Fruit fly (Drosophila melanogaster) whole organism, adult: Measurements from ENCODE around the gene Cyp4ac1.

ENCODE experiments used
- CG11617 ChIP-seq: fragments of 200-800 bp; sonication (Bioruptor generic); optimal IDR thresholded peaks from 2 replicates; lab custom pipeline; 2017; ENCODE audit warnings: mild to moderate bottlenecking, missing biosample characterization, missing genetic modification reagents, missing genetic modification characterization
- CG12768 ChIP-seq: fragments of 200-800 bp; sonication (Bioruptor generic); optimal IDR thresholded peaks from 2 replicates; lab custom pipeline; 2017; ENCODE audit warnings: missing biosample characterization, missing genetic modification characterization, mild to moderate bottlenecking, moderate library complexity, missing genetic modification reagents
- CG14711 ChIP-seq: fragments of 200-800 bp; sonication (Bioruptor generic); optimal IDR thresholded peaks from 2 replicates; lab custom pipeline; 2018; ENCODE audit warnings: missing biosample characterization, mild to moderate bottlenecking, missing genetic modification characterization, moderate library complexity
- CG1620 ChIP-seq: fragments of 200-800 bp; sonication (Bioruptor generic); optimal IDR thresholded peaks from 2 replicates; lab custom pipeline; 2016; ENCODE audit warnings: missing biosample characterization, missing genetic modification characterization
- CG33017 ChIP-seq: fragments of 200-800 bp; sonication (Bioruptor generic); optimal IDR thresholded peaks from 2 replicates; lab custom pipeline; 2018; ENCODE audit warnings: missing biosample characterization, mild to moderate bottlenecking, missing genetic modification characterization, moderate library complexity
- CG5204 ChIP-seq: fragments of 200-800 bp; sonication (Bioruptor generic); optimal IDR thresholded peaks from 2 replicates; lab custom pipeline; 2016; ENCODE audit warnings: missing biosample characterization, missing genetic modification characterization
- CG7045 ChIP-seq: fragments of 200-800 bp; sonication (Bioruptor generic); optimal IDR thresholded peaks from 2 replicates; lab custom pipeline; 2017; ENCODE audit warnings: missing biosample characterization, mild to moderate bottlenecking, missing genetic modification characterization
- CG7101 ChIP-seq: fragments of 200-800 bp; sonication (Bioruptor generic); optimal IDR thresholded peaks from 2 replicates; lab custom pipeline; 2018; ENCODE audit warnings: missing biosample characterization, mild to moderate bottlenecking, missing genetic modification characterization, moderate library complexity
- Clk ChIP-seq: fragments of 200-800 bp; sonication (Bioruptor generic); optimal IDR thresholded peaks from 2 replicates; lab custom pipeline; 2017; ENCODE audit warnings: missing biosample characterization, missing genetic modification characterization
- Crg-1 ChIP-seq: fragments of 200-800 bp; sonication (Bioruptor generic); optimal IDR thresholded peaks from 2 replicates; lab custom pipeline; 2016; ENCODE audit warnings: missing biosample characterization, missing genetic modification characterization
- Hr96 ChIP-seq: fragments of 200-800 bp; sonication (Bioruptor generic); optimal IDR thresholded peaks from 2 replicates; lab custom pipeline; 2016; ENCODE audit warnings: missing biosample characterization, missing genetic modification characterization
- Mnt ChIP-seq: fragments of 200-800 bp; sonication (Bioruptor generic); optimal IDR thresholded peaks from 2 replicates; lab custom pipeline; 2016; ENCODE audit warnings: missing biosample characterization, mild to moderate bottlenecking, missing genetic modification characterization
- bab1 ChIP-seq: fragments of 200-800 bp; sonication (Bioruptor generic); optimal IDR thresholded peaks from 3 replicates; lab custom pipeline; 2019; ENCODE audit warnings: missing biosample characterization, mild to moderate bottlenecking, missing genetic modification characterization, moderate library complexity
- cic ChIP-seq: fragments of 200-800 bp; sonication (Bioruptor generic); optimal IDR thresholded peaks from 2 replicates; lab custom pipeline; 2017; ENCODE audit warnings: missing biosample characterization, mild to moderate bottlenecking, missing genetic modification characterization, moderate library complexity
- cnc ChIP-seq, 2 experiments: fragments of >200 bp; optimal IDR thresholded peaks; 2 replicates each; lab custom pipeline; 2017
- kay ChIP-seq: fragments of 200-800 bp; sonication (Bioruptor generic); peaks from one replicate; lab custom pipeline; 2016; ENCODE audit warnings: missing biosample characterization, missing genetic modification characterization, borderline replicate concordance
- ovo ChIP-seq: fragments of 200-800 bp; sonication (Bioruptor generic); optimal IDR thresholded peaks from 2 replicates; lab custom pipeline; 2016; ENCODE audit warnings: missing biosample characterization, missing genetic modification characterization
- pad ChIP-seq: fragments of 200-800 bp; sonication (Bioruptor generic); optimal IDR thresholded peaks from 3 replicates; lab custom pipeline; 2017; ENCODE audit warnings: missing biosample characterization, missing genetic modification characterization, mild to moderate bottlenecking, moderate library complexity, missing genetic modification reagents
- tj ChIP-seq: fragments of 200-800 bp; sonication (Bioruptor generic); optimal IDR thresholded peaks from 3 replicates; lab custom pipeline; 2017; ENCODE audit warnings: missing biosample characterization, mild to moderate bottlenecking, missing genetic modification characterization, moderate library complexity
- toe ChIP-seq: fragments of 200-800 bp; sonication (Bioruptor generic); optimal IDR thresholded peaks from 2 replicates; lab custom pipeline; 2016; ENCODE audit warnings: missing biosample characterization, missing genetic modification characterization

Gene Cyp4ac1

DNA sequence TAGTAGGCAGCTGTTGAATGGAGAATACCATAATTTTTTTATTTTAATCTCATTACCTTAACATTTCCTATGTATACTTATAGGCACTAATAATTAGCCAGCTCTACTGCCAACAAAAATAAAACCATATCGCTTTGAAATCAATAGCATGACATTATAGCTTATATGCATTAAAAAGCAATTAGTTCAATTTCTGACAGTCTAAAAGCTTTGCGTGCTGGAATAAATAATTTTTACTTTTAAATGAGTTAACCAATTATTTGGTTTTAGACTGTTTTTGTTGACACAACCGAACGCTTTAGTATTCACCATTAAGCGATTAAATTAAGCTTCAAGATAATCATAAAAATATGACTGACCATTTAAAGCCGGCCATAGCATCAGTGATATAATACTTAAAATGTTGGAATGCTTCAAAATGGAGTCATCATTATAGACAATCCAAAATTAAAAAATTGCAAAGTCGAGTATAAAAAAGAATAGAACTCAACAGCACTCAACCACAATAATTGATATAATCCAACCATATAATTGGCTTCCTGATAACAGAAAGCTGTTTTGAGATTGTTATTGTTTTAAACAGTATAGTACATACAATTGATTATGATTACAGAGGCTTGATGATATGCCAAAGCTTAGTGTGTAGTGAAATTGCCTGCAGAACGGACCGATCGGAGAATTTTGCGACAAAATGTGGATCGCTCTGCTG lies at the start of gene Cyp4ac1:
TSS of gene Cyp4ac1 (plus strand) at position 659 of the 709 bp plus-strand sequence.
- TF ChIP-seq Clk, result no peak
- TF ChIP-seq toe (GFP tag; lab: Kevin White, UChicago), result no peak
- TF ChIP-seq CG7101 (tag; lab: Kevin White, UChicago), result no peak
- no peak for TF ChIP-seq cic
- no peak for TF ChIP-seq Mnt (GFP tag; lab: Kevin White, UChicago)
- no peak for TF ChIP-seq bab1 (GFP tag; lab: Kevin White, UChicago)
- no peak for TF ChIP-seq CG1620 (GFP tag; lab: Kevin White, UChicago)
- no peak for TF ChIP-seq CG14711
- no peak for TF ChIP-seq CG7045
- TF ChIP-seq Crg-1 (GFP tag; lab: Kevin White, UChicago), result no peak
- TF ChIP-seq kay (GFP tag; lab: Kevin White, UChicago), result no peak
- TF ChIP-seq pad (GFP tag; lab: Kevin White, UChicago), result no peak
- no peak for TF ChIP-seq CG33017 (tag; lab: Kevin White, UChicago)
- TF ChIP-seq Hr96 (GFP tag; lab: Kevin White, UChicago), result no peak
- TF ChIP-seq CG12768, result no peak
- no peak for TF ChIP-seq CG11617
- TF ChIP-seq ovo (GFP tag; lab: Kevin White, UChicago), result no peak

DNA sequence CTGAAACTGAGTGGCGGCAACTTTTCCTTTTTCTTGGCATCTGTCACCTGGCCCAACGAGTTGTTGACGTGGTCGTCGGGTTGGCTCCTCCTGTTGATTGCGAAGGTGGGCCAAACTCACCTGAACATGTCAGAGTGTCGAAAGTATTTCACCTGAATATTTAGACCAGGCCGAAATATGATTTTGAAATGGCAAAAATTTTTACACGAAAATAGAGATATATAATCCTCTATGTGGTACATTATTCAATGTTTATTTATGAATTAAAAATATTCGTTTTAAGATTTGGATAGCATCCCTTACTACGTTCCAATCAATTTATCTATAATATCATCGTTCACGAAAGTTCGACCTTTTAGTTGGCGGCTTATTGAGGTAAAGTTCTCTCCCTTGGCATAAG lies 48.8 kb upstream of the Cyp4ac1 start, which contains the start of gene CG7742:
TSS of gene CG7742 (minus strand) at position 101 of the 400 bp plus-strand sequence.
- TF ChIP-seq bab1 (GFP tag; lab: Kevin White, UChicago) (no peak), kay (GFP tag; lab: Kevin White, UChicago) (peak; percentile 23), CG1620 (GFP tag; lab: Kevin White, UChicago) (no peak), cic (no peak), cnc (optimal IDR thresholded peaks at IDR 0.05; lab: Kevin White, UChicago) (no peak), CG12768 (no peak), Mnt (GFP tag; lab: Kevin White, UChicago) (no peak), CG11617 (no peak)

DNA sequence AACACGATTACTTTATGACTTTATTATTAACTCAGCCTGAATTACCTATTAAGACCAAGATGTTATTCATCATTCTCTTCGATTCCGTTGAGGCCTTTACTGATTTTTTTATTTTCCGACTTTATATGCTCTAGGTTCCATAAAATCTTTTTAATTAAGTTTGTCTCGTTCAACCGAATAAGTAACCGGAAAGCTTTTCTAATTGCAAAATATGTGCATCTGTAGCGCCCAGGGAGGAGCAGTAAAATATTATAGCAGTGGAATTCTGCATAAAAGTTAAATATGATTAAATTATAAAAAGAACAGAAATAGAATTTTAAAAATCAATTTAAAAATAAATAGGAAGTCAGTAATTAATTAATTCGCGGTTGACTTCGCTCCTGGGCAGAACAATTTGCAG lies 47.4 kb upstream of the Cyp4ac1 start, which contains the start of the genes CG14034 and TpnC25D:
TSS of gene CG14034 (minus strand) at position 101 of the 400 bp plus-strand sequence.
TSS of gene TpnC25D (plus strand) at position 260 of the 400 bp plus-strand sequence.
- TF ChIP-seq CG33017 (tag; lab: Kevin White, UChicago), result no peak
- TF ChIP-seq kay (GFP tag; lab: Kevin White, UChicago), result no peak
- no peak for TF ChIP-seq tj (GFP tag; lab: Kevin White, UChicago)
- TF ChIP-seq bab1 (GFP tag; lab: Kevin White, UChicago), result no peak
- TF ChIP-seq Mnt (GFP tag; lab: Kevin White, UChicago), result no peak
- no peak for TF ChIP-seq cnc (optimal IDR thresholded peaks at IDR 0.05; lab: Kevin White, UChicago)
- no peak for TF ChIP-seq Clk
- no peak for TF ChIP-seq CG11617
- no peak for TF ChIP-seq Hr96 (GFP tag; lab: Kevin White, UChicago)
- TF ChIP-seq CG12768, result no peak

DNA sequence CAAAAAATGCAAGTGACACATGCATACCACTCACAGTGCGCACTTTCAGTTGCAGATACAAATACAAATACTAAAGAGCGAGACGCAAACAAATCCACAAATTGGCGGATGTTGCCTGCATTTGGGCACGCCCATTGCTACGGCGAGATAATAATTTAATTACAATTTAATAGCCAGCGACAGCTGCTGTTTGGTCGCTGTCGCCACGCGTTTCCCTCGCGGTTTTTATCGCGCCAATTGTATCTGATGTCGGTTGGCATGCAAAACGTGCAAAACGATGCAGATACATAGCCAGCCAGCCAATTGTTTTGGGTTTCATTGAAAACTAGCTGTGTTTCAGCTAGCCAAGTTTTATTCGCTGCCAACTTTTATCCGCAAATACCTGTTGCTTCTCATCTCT lies 40.5 kb upstream of the Cyp4ac1 start:
- TF ChIP-seq CG11617 (peak; percentile 18), CG33017 (tag; lab: Kevin White, UChicago) (no peak), CG7101 (tag; lab: Kevin White, UChicago) (no peak), toe (GFP tag; lab: Kevin White, UChicago) (peak; percentile 3), kay (GFP tag; lab: Kevin White, UChicago) (no peak), CG1620 (GFP tag; lab: Kevin White, UChicago) (no peak), Mnt (GFP tag; lab: Kevin White, UChicago) (peak; percentile 11), CG14711 (no peak)

DNA sequence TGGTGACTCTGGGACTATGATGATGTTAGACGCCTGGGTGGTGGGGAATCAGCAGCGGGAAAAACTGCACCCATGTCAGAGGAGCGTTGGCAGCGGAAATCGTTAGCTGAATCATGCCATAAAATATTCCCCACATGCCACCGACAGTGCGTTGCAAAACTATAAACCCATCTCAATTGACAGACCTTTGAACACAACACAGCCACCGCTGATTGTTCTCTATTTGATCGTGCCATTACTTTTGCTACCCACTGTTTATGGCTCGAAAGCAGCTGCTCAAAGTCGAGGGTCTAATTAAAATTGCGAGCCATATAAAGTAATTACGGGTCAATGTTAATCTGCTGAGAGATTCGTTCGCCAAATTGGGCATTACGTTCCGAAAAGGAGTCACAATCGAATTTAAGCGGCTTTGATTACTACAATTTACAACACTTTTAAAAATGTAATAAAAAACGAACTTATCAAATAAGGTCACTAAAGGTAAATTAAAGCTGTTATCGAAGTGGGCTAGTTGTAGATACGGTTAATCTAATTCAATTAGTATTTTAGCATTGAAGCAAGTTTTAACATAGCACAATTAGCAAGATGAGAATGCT lies 39.0 kb upstream of the Cyp4ac1 start:
- TF ChIP-seq kay (GFP tag; lab: Kevin White, UChicago), result peak; percentile 89
- peak; percentile 18 for TF ChIP-seq CG7045
- TF ChIP-seq pad (GFP tag; lab: Kevin White, UChicago), result no peak
- peak; percentile 19 for TF ChIP-seq CG33017 (tag; lab: Kevin White, UChicago)

DNA sequence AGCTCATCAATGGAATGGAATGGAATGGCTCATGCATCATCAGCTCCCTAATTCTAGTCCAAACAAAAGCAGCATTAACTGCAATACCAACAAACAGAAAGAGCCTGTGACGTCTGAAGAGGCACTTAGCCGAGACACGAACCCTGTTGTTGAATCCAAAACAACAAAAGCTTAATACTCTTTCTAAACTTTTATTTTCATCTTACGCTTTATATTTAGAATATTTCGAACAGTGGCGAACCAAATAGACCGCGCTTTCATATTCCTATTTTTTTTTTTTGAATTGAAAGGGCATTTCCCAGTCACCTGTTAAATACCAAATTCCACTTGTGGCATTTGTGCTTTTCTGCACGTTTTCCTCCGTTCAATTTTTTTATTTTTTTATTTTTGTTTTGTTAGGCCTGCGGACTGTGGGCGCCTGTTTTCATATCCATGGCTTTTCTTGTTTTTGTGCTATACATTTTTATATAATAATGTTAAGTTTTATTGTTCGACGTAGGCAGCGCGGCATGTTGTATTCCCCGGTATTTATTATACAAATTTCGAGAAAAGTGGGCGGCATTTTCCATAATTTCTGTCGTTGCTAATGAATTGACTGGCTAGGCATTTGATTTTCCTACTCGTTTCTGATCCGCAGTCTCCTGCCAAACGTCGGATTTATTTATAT lies 38.1 kb upstream of the Cyp4ac1 start:
- TF ChIP-seq CG12768 (no peak), Clk (no peak), tj (GFP tag; lab: Kevin White, UChicago) (no peak), Crg-1 (GFP tag; lab: Kevin White, UChicago) (no peak), CG33017 (tag; lab: Kevin White, UChicago) (no peak), toe (GFP tag; lab: Kevin White, UChicago) (no peak), CG11617 (no peak), CG14711 (no peak), CG7101 (tag; lab: Kevin White, UChicago) (no peak), CG5204 (no peak), cnc (optimal IDR thresholded peaks at IDR 0.05; lab: Kevin White, UChicago) (no peak), bab1 (GFP tag; lab: Kevin White, UChicago) (no peak), Mnt (GFP tag; lab: Kevin White, UChicago) (no peak), CG1620 (GFP tag; lab: Kevin White, UChicago) (no peak), CG7045 (no peak), pad (GFP tag; lab: Kevin White, UChicago) (no peak), Hr96 (GFP tag; lab: Kevin White, UChicago) (no peak), kay (GFP tag; lab: Kevin White, UChicago) (no peak)
